Worm (Caenorhabditis elegans): Measurements from ENCODE around the gene F54E2.9.

DNA sequence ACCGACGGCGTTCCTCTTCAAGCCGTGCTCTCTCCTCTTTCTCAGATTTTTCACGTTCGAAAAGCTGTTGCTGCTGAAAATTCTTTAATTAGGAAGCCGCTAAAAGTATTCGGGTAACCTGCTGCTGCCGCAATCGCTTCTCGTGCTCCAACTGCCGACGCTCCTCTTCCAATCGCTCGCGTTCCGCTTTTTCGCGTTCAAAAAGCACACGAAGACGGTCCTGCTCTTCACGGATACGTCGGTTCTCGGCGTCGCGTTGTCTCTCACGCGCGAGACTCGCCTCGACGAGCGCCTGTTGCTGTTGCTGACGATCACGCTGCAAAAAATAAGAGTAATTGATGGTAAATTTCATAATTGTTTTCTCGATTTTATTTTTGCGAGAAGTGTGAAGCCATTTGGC lies 13.1 kb downstream of the F54E2.9 start:
- TF ChIP-seq aly-2 (tag; optimal IDR thresholded peaks at IDR 0.05) (no peak), ama-1 (optimal IDR thresholded peaks at IDR 0.05) (no peak), nhr-90 (tag; optimal IDR thresholded peaks at IDR 0.05; ENCODE audit: poor library complexity) (no peak), snpc-4 (tag; optimal IDR thresholded peaks at IDR 0.05) (no peak), ces-1 (GFP tag; optimal IDR thresholded peaks at IDR 0.05) (no peak), ztf-4 (tag; optimal IDR thresholded peaks at IDR 0.05) (no peak), nhr-76 (tag; optimal IDR thresholded peaks at IDR 0.05) (no peak), fkh-10 (GFP tag; optimal IDR thresholded peaks at IDR 0.05) (no peak), pag-3 (tag; optimal IDR thresholded peaks at IDR 0.05; ENCODE audit: borderline replicate concordance, insufficient read depth) (no peak), nhr-11 (tag; optimal IDR thresholded peaks at IDR 0.05) (no peak)

All from whole organism, L1 larva.